Fruit fly (Drosophila melanogaster): ENCODE results near the gene CG32655.

Gene CG32655

DNA sequence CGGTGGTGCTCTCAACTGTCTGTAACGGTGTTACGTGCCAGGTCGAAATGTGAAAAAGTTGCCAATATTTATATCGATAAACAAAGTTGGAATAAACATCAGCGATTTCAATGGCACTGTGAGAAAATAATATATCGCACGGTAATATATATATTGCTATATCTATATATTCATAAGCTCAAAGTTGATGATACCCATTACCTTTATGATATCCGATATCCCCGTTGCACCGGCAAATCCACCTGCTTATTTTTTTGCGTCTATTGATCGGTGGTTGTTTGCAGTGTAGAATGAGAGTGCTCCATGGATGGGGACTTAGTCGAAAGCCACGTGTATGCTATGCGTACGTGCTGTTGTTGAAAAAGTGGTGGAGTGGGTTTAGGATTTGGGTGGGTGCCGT, 5.4 kb upstream of the CG32655 start (continued):
- TF ChIP-seq dmrt99B (tag; optimal IDR thresholded peaks at IDR 0.05) (peak; percentile 58), CG3281 (GFP tag; optimal IDR thresholded peaks at IDR 0.05) (peak; percentile 39), CG7372 (GFP tag; IDR thresholded peaks at IDR 0.05) (no peak), CG34376 (GFP tag; optimal IDR thresholded peaks at IDR 0.05) (no peak), PHDP (tag; optimal IDR thresholded peaks at IDR 0.05) (peak; percentile 52), ewg (GFP tag; optimal IDR thresholded peaks at IDR 0.05) (peak; percentile 1), bcd (GFP tag; optimal IDR thresholded peaks at IDR 0.05) (peak; percentile 35), Xrp1 (GFP tag; IDR thresholded peaks at IDR 0.05) (peak; percentile 50; the same call in 1 of the 2 replicates), vnd (GFP tag; IDR thresholded peaks at IDR 0.05; ENCODE audit: partially characterized antibody) (no peak), Rfx (GFP tag; IDR thresholded peaks at IDR 0.05) (peak; percentile 61; the same call in 1 of the 2 replicates), grau (tag; optimal IDR thresholded peaks at IDR 0.05) (peak; percentile 54), org-1 (GFP tag; optimal IDR thresholded peaks at IDR 0.05) (no peak), tap (tag; optimal IDR thresholded peaks at IDR 0.05) (peak; percentile 20), grn (GFP tag; optimal IDR thresholded peaks at IDR 0.05) (no peak), fd96Cb (tag; optimal IDR thresholded peaks at IDR 0.05) (peak; percentile 48), Hand (GFP tag; optimal IDR thresholded peaks at IDR 0.05) (no peak), CG13775 (GFP tag; optimal IDR thresholded peaks at IDR 0.05) (peak; percentile 22), ems (GFP tag; optimal IDR thresholded peaks at IDR 0.05) (peak; percentile 25), twi (tag; optimal IDR thresholded peaks at IDR 0.05) (no peak), zen2 (GFP tag; IDR thresholded peaks at IDR 0.05; ENCODE audit: partially characterized antibody) (no peak), CG17361 (GFP tag; IDR thresholded peaks at IDR 0.05) (0 out of 3 replicates have a peak, but pooled peaks have one; percentile 21), Gug (GFP tag; IDR thresholded peaks at IDR 0.05) (peak; percentile 50; the same call in 1 of the 4 replicates), D19A (tag; optimal IDR thresholded peaks at IDR 0.05) (peak; percentile 13), CG3726 (GFP tag; IDR thresholded peaks at IDR 0.05) (no peak), Neu2 (GFP tag; optimal IDR thresholded peaks at IDR 0.05; ENCODE audit: borderline replicate concordance) (no peak), Doc2 (GFP tag; IDR thresholded peaks at IDR 0.05) (no peak), CG8388 (GFP tag; optimal IDR thresholded peaks at IDR 0.05) (peak; percentile 14), zfh1 (GFP tag; IDR thresholded peaks at IDR 0.05) (peak; percentile 57; the same call in 1 of the 3 replicates), CG6254 (GFP tag; optimal IDR thresholded peaks at IDR 0.05) (peak; percentile 35), CG18599 (GFP tag; optimal IDR thresholded peaks at IDR 0.05) (peak; percentile 68), scrt (GFP tag; optimal IDR thresholded peaks at IDR 0.05) (peak; percentile 25), gem (tag; optimal IDR thresholded peaks at IDR 0.05) (peak; percentile 65), esg (GFP tag; conservative IDR thresholded peaks at IDR 0.05) (no peak), CG32772 (GFP tag; IDR thresholded peaks at IDR 0.05) (peak; percentile 36; the same call in 1 of the 2 replicates), CG7556 (GFP tag; optimal IDR thresholded peaks at IDR 0.05) (peak; percentile 41), Dad (GFP tag; optimal IDR thresholded peaks at IDR 0.05) (no peak), E2f1 (GFP tag; IDR thresholded peaks at IDR 0.05) (peak; percentile 35; the same call in 1 of the 2 replicates), Chrac-16 (GFP tag; optimal IDR thresholded peaks at IDR 0.05) (no peak), sisA (GFP tag; IDR thresholded peaks at IDR 0.05) (peak; percentile 54), CG12391 (tag; optimal IDR thresholded peaks at IDR 0.05) (peak; percentile 43), CG11695 (GFP tag; IDR thresholded peaks at IDR 0.05) (0 out of 3 replicates have a peak, but pooled peaks have one; percentile 20), CG12769 (tag; optimal IDR thresholded peaks at IDR 0.05) (peak; percentile 54), CG9817 (tag; optimal IDR thresholded peaks at IDR 0.05) (peak; percentile 23), CG15479 (GFP tag; optimal IDR thresholded peaks at IDR 0.05) (no peak), ab (GFP tag; optimal IDR thresholded peaks at IDR 0.05) (no peak), CG14014 (GFP tag; IDR thresholded peaks at IDR 0.05) (0 out of 2 replicates have a peak, but pooled peaks have one; percentile 21), Fer1 (GFP tag; optimal IDR thresholded peaks at IDR 0.05) (peak; percentile 48), CG2202 (tag; optimal IDR thresholded peaks at IDR 0.05) (no peak), CG15269 (tag; optimal IDR thresholded peaks at IDR 0.05) (peak; percentile 22), stc (GFP tag; IDR thresholded peaks at IDR 0.05) (peak; percentile 48; the same call in 1 of the 2 replicates)

Measured in whole organism, embryonic.